Fruit fly (Drosophila melanogaster) S2 (cell line): ENCODE data around the gene P5CDh2.

Experiments used
- CG8478 ChIP-seq: fragments of >200 bp; optimal IDR thresholded peaks from 2 replicates; lab custom pipeline; 2018
- CTCF ChIP-seq, 2 experiments: fragments of >200 bp; optimal IDR thresholded peaks; 2 replicates each; lab custom pipeline; 2018

dm6 chr3R:21871348-21871940 is 6.3 kb upstream of the P5CDh2 start:
- TF ChIP-seq CG8478 (lab: Kevin White, UChicago) = no peak
- TF ChIP-seq CTCF (optimal IDR thresholded peaks at IDR 0.05; lab: Kevin White, UChicago) = no peak
